Worm (Caenorhabditis elegans): ENCODE results near the gene skr-16.

Gene skr-16

DNA sequence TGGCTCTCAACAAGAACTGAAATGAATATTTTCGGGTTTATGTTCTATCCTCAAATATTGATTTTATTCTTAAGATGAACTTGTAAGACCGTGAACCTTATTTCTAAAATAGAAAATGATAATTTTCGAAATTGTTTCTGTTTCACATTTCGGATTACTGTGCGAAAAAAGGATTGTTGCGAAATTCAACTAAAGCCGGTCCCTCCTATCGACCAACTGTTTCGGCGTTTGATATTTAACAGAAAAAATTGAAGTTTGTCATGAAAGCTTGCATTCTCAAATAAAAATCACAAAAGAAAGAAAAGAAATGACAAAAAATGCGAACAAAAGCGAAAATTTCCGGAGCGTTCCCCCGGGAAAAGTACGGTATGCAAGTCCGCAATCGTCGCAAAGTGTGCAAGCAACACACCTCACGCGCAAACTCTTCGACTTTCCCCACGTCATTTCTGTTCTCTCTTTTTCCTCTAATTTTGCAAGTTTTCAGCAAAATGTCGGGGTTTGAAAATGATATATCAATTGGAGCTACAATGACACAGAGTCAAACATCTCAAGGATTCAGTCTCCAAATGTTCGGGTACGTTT, 19.4 kb upstream of the skr-16 start, which contains the start of gene C34D4.4:
Gene C34D4.4 (plus strand): TSS at position 342 of the 582 bp plus-strand sequence.
- no peak for TF ChIP-seq zfh-2 (GFP tag; conservative IDR thresholded peaks at IDR 0.05)
- TF ChIP-seq K11D2.4 (GFP tag; IDR thresholded peaks at IDR 0.05), result no peak
- TF ChIP-seq lsl-1 (GFP tag; optimal IDR thresholded peaks at IDR 0.05), result peak; percentile 73
- no peak for TF ChIP-seq egrh-3 (GFP tag; IDR thresholded peaks at IDR 0.05)
- no peak for TF ChIP-seq F49E8.2 (tag; optimal IDR thresholded peaks at IDR 0.05; ENCODE audit: insufficient read depth)
- 0 out of 2 replicates have a peak, but pooled peaks have one; percentile 9 for TF ChIP-seq mcd-1 (GFP tag; IDR thresholded peaks at IDR 0.05)
- TF ChIP-seq ztf-22 (GFP tag; optimal IDR thresholded peaks at IDR 0.05), result no peak
- peak; percentile 21 for TF ChIP-seq dpl-1 (GFP tag; optimal IDR thresholded peaks at IDR 0.05)
- TF ChIP-seq hlh-12 (tag; optimal IDR thresholded peaks at IDR 0.05), result no peak
- TF ChIP-seq hsf-1 (GFP tag; IDR thresholded peaks at IDR 0.05), result 0 out of 2 replicates have a peak, but pooled peaks have one; percentile 55
- peak; percentile 52 for TF ChIP-seq ceh-91 (GFP tag; IDR thresholded peaks at IDR 0.05)
- peak; percentile 93 for TF ChIP-seq aptf-2 (GFP tag; conservative IDR thresholded peaks at IDR 0.05)
- TF ChIP-seq F33H1.4 (GFP tag; IDR thresholded peaks at IDR 0.05), result peak; percentile 36; the same call in 1 of the 2 replicates
- TF ChIP-seq F39B2.1 (GFP tag; IDR thresholded peaks at IDR 0.05), result no peak
- peak; percentile 60; the same call in 1 of the 2 replicates for TF ChIP-seq cebp-1 (GFP tag; IDR thresholded peaks at IDR 0.05)
- TF ChIP-seq cebp-1 (tag; optimal IDR thresholded peaks at IDR 0.05), result peak; percentile 94
- TF ChIP-seq efl-1 (GFP tag; optimal IDR thresholded peaks at IDR 0.05), result peak; percentile 58
- peak; percentile 54 for TF ChIP-seq K12H6.12 (tag; optimal IDR thresholded peaks at IDR 0.05)
- no peak for TF ChIP-seq B0336.3 (GFP tag; IDR thresholded peaks at IDR 0.05)
- TF ChIP-seq snpc-4 (GFP tag; optimal IDR thresholded peaks at IDR 0.05), result no peak
- TF ChIP-seq snpc-4 (tag; optimal IDR thresholded peaks at IDR 0.05), result peak in 2 of 4 experiments; percentile 42 to 54
- TF ChIP-seq D2030.7 (GFP tag; IDR thresholded peaks at IDR 0.05), result peak; percentile 14; the same call in 1 of the 2 replicates
- TF ChIP-seq hmg-1.2 (GFP tag; IDR thresholded peaks at IDR 0.05), result peak; percentile 14; the same call in 1 of the 2 replicates
- peak; percentile 27 for TF ChIP-seq lin-54 (GFP tag; optimal IDR thresholded peaks at IDR 0.05)
- TF ChIP-seq madf-6 (GFP tag; IDR thresholded peaks at IDR 0.05), result peak; percentile 43; the same call in 1 of the 2 replicates
- TF ChIP-seq pbrm-1 (GFP tag; IDR thresholded peaks at IDR 0.05), result 0 out of 2 replicates have a peak, but pooled peaks have one; percentile 21
- peak; percentile 43; the same call in 1 of the 2 replicates for TF ChIP-seq dox-1 (GFP tag; IDR thresholded peaks at IDR 0.05)
- no peak for TF ChIP-seq gei-17 (GFP tag; optimal IDR thresholded peaks at IDR 0.05)

DNA sequence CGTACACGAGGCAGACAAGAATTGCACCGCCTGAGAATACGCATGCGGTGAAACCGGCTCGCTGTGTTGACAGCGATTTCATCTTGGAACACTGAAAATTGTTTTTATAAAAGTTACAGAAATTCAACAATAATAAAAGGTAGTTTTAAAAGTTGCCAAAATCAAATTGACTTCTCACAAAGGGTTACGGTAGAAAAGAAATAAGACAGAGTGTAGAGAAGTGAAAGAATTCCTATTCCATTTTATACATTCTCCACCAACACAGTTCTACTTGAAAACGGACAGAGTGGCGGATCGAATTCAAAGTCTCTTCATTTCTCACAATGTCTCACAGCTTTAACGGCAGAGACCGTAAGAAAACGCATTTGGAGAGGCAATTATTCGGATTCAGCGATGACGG, 16.1 kb upstream of the skr-16 start, which contains the start of gene col-113:
Gene col-113 (minus strand): TSS at position 101 of the 400 bp plus-strand sequence.
- no peak for TF ChIP-seq madf-3 (GFP tag; IDR thresholded peaks at IDR 0.05)
- no peak for TF ChIP-seq dpl-1 (GFP tag; optimal IDR thresholded peaks at IDR 0.05)
- no peak for TF ChIP-seq repo-1 (tag; optimal IDR thresholded peaks at IDR 0.05)

DNA sequence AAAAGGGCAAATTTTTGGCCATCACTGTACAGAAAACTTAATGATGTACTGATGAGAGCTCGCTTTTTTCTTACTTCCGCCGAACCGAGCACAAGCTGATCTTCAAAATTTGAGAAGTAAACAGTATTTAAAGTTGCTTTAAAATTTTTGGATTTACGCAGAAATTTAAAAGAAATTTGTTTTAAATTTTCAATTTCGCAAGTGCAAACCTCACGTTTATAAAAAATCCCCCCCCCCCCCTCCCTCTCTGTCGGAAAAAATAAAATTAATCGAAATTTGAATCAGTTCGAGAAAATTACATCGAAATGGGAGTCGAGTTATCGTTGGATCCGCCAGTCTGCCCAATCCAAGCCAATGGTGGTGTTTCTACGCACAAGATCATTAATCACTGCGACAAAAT, 15.1 kb upstream of the skr-16 start, which contains the start of gene C34D4.3:
Gene C34D4.3 (plus strand): TSS at position 301 of the 400 bp plus-strand sequence.
- no peak for TF ChIP-seq egl-44 (GFP tag; IDR thresholded peaks at IDR 0.05)
- TF ChIP-seq ztf-25 (GFP tag; IDR thresholded peaks at IDR 0.05), result no peak
- TF ChIP-seq F49E8.2 (tag; optimal IDR thresholded peaks at IDR 0.05; ENCODE audit: insufficient read depth), result no peak
- TF ChIP-seq F57A8.1 (GFP tag; optimal IDR thresholded peaks at IDR 0.05), result no peak
- TF ChIP-seq bed-1 (GFP tag; IDR thresholded peaks at IDR 0.05), result no peak
- TF ChIP-seq C17E4.6 (GFP tag; IDR thresholded peaks at IDR 0.05), result no peak
- no peak for TF ChIP-seq Y67H2A.10 (GFP tag; conservative IDR thresholded peaks at IDR 0.05)
- no peak for TF ChIP-seq lir-1 (GFP tag; conservative IDR thresholded peaks at IDR 0.05)
- no peak for TF ChIP-seq ama-1 (optimal IDR thresholded peaks at IDR 0.05)
- no peak for TF ChIP-seq ama-1 (GFP tag; optimal IDR thresholded peaks at IDR 0.05)
- no peak for TF ChIP-seq madf-3 (GFP tag; IDR thresholded peaks at IDR 0.05)
- TF ChIP-seq Y53F4B.3 (GFP tag; IDR thresholded peaks at IDR 0.05), result no peak
- TF ChIP-seq hsf-1 (GFP tag; IDR thresholded peaks at IDR 0.05), result no peak
- no peak for TF ChIP-seq mxl-1 (tag; optimal IDR thresholded peaks at IDR 0.05)
- no peak for TF ChIP-seq F23B12.7 (tag; optimal IDR thresholded peaks at IDR 0.05; ENCODE audit: insufficient read depth)

Measured in whole organism, young adult.